Worm (Caenorhabditis elegans) whole organism, mixed stage, embryonic: ENCODE measurements around the gene T03G11.9.

Experiments
- blmp-1 ChIP-seq: fragments of 150-350 bp; optimal IDR thresholded peaks from 2 replicates; lab custom pipeline; 2014; ENCODE audit warnings: missing biosample characterization, missing genetic modification characterization
- ces-1 ChIP-seq: fragments of 150-350 bp; optimal IDR thresholded peaks from 2 replicates; lab custom pipeline; 2014; ENCODE audit warnings: missing biosample characterization, missing genetic modification reagents, missing genetic modification characterization
- elt-1 ChIP-seq: sonication (generic microtip); optimal IDR thresholded peaks from 2 replicates; lab custom pipeline; 2017; ENCODE audit warnings: missing genetic modification characterization, mild to moderate bottlenecking, missing compliant biosample characterization, antibody characterized with exemption, moderate library complexity, borderline replicate concordance; ENCODE audit not compliant: insufficient read depth
- elt-3 ChIP-seq: fragments of 150-350 bp; optimal IDR thresholded peaks from 2 replicates; lab custom pipeline; 2014; ENCODE audit warnings: missing biosample characterization, missing genetic modification characterization
- flh-1 ChIP-seq: fragments of 200-800 bp; sonication (Bioruptor generic); optimal IDR thresholded peaks from 2 replicates; lab custom pipeline; 2018; ENCODE audit warnings: mild to moderate bottlenecking, missing genetic modification characterization, moderate library complexity, missing compliant biosample characterization
- lin-32 ChIP-seq: fragments of 200-800 bp; sonication (Bioruptor generic); optimal IDR thresholded peaks from 2 replicates; lab custom pipeline; 2018; ENCODE audit warnings: mild to moderate bottlenecking, missing genetic modification characterization, missing compliant biosample characterization
- mab-5 ChIP-seq: fragments of 150-350 bp; optimal IDR thresholded peaks from 2 replicates; lab custom pipeline; 2014; ENCODE audit warnings: missing biosample characterization, missing genetic modification characterization
- mep-1 ChIP-seq: fragments of 150-350 bp; optimal IDR thresholded peaks from 2 replicates; lab custom pipeline; 2017; ENCODE audit warnings: missing biosample characterization, missing genetic modification reagents, missing genetic modification characterization, inconsistent platforms
- nhr-12 ChIP-seq: fragments of 150-350 bp; optimal IDR thresholded peaks from 2 replicates; lab custom pipeline; 2014; ENCODE audit warnings: missing biosample characterization, missing genetic modification characterization
- nhr-237 ChIP-seq: fragments of 150-350 bp; optimal IDR thresholded peaks from 2 replicates; lab custom pipeline; 2014; ENCODE audit warnings: missing biosample characterization, missing genetic modification characterization
- pha-4 ChIP-seq: fragments of 150-350 bp; optimal IDR thresholded peaks from 2 replicates; lab custom pipeline; 2018; ENCODE audit warnings: missing biosample characterization, missing genetic modification reagents, missing genetic modification characterization
- snpc-4 ChIP-seq: fragments of 150-350 bp; optimal IDR thresholded peaks from 2 replicates; lab custom pipeline; 2014; ENCODE audit warnings: missing biosample characterization, missing genetic modification characterization
- unc-62 ChIP-seq: fragments of 150-350 bp; optimal IDR thresholded peaks from 2 replicates; lab custom pipeline; 2014; ENCODE audit warnings: missing biosample characterization, missing genetic modification reagents, missing genetic modification characterization
- zip-8 ChIP-seq: fragments of 150-350 bp; optimal IDR thresholded peaks from 2 replicates; lab custom pipeline; 2014; ENCODE audit warnings: missing biosample characterization, missing genetic modification characterization

DNA sequence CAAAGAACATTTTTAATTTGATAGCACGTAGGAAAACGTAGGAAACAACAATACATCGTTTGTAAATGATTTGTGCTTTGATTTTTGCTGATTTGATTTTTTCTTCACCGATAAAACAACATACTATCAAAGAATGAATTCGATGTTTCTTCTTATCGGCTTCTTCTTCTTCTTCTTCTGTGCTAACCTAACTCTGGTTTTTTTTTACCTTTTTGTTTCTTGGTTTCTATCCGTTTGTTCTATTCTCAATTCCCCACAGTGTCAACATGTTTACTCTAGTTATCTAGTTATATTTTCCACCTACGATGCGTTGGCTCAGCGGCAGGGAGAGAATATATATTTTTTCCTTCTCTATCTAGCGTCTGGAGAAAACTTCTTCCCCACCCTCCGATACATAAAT lies 23.8 kb downstream of the T03G11.9 start:
- TF ChIP-seq elt-1 (tag; lab: Kevin White, UChicago) (no peak), mep-1 (tag; lab: Kevin White, UChicago) (no peak), elt-3 (no peak), flh-1 (GFP tag; lab: Kevin White, UChicago) (no peak), ces-1 (no peak), nhr-237 (no peak), mab-5 (tag; lab: Kevin White, UChicago) (no peak), lin-32 (GFP tag; lab: Kevin White, UChicago) (no peak), nhr-12 (tag; lab: Kevin White, UChicago) (no peak), unc-62 (GFP tag; lab: Kevin White, UChicago) (no peak), zip-8 (tag; lab: Kevin White, UChicago) (no peak), blmp-1 (tag; lab: Kevin White, UChicago) (no peak), snpc-4 (tag; lab: Kevin White, UChicago) (no peak), pha-4 (tag; lab: Kevin White, UChicago) (no peak)
